Fruit fly (Drosophila melanogaster) ovary, adult (tissue): ENCODE measurements around the gene CG7330.
A peak's percentile ranks its signal among the peaks of the same experiment; 100 is the strongest.

Experiments used
- CG17801 ChIP-seq: fragments of 200-800 bp; optimal IDR thresholded peaks from 2 replicates; lab custom pipeline; 2019; ENCODE audit warnings: missing biosample characterization, mild to moderate bottlenecking, missing genetic modification characterization, moderate library complexity; ENCODE audit not compliant: partially characterized antibody

The CG7330 gene

dm6 chr3L:18148418-18148973 is at the start of gene CG7330:
Gene CG7330 (plus strand): TSS chr3L:18148923.
- TF ChIP-seq CG17801 (GFP tag; lab: Kevin White, UChicago) = peak; percentile 94

dm6 chr3L:18099715-18100114 is 49.0 kb upstream of the CG7330 start:
- TF ChIP-seq CG17801 (GFP tag; lab: Kevin White, UChicago) = no peak

- peak; percentile 48 for TF ChIP-seq CG17801 (GFP tag; lab: Kevin White, UChicago)
Measured at dm6 chr3L:18101421-18101996, 47.2 kb upstream of the CG7330 start.

- no peak for TF ChIP-seq CG17801 (GFP tag; lab: Kevin White, UChicago)
Measured at dm6 chr3L:18102161-18102565, 46.6 kb upstream of the CG7330 start.

- TF ChIP-seq CG17801 (GFP tag; lab: Kevin White, UChicago) = no peak
Measured at dm6 chr3L:18105343-18106020, 43.2 kb upstream of the CG7330 start.

- TF ChIP-seq CG17801 (GFP tag; lab: Kevin White, UChicago) = no peak
Measured at dm6 chr3L:18106021-18106944, 42.4 kb upstream of the CG7330 start, which contains the start of the genes CG13698 and mRpS26. Gene CG13698 (minus strand): TSS chr3L:18106149. Gene mRpS26 (plus strand): TSS chr3L:18106579.

dm6 chr3L:18109459-18109863 is 39.3 kb upstream of the CG7330 start, which contains the start of the genes Polr3D and mus304:
Gene Polr3D (minus strand): TSS chr3L:18109574.
Gene mus304 (plus strand): TSS chr3L:18109814.
- TF ChIP-seq CG17801 (GFP tag; lab: Kevin White, UChicago) = no peak

dm6 chr3L:18112669-18113068 is 36.1 kb upstream of the CG7330 start, which contains the start of the genes CG32195 and CG7341:
Gene CG32195 (plus strand): TSS chr3L:18112959.
Gene CG7341 (plus strand): TSS chr3L:18112959.
- TF ChIP-seq CG17801 (GFP tag; lab: Kevin White, UChicago) = no peak

- peak; percentile 72 for TF ChIP-seq CG17801 (GFP tag; lab: Kevin White, UChicago)
Measured at dm6 chr3L:18114038-18114926, 34.4 kb upstream of the CG7330 start.

dm6 chr3L:18121889-18122288 is 26.8 kb upstream of the CG7330 start, which contains the start of gene CG42853:
Gene CG42853 (minus strand): TSS chr3L:18121989.
- no peak for TF ChIP-seq CG17801 (GFP tag; lab: Kevin White, UChicago)

dm6 chr3L:18124138-18124537 is 24.6 kb upstream of the CG7330 start:
- TF ChIP-seq CG17801 (GFP tag; lab: Kevin White, UChicago) = no peak

- no peak for TF ChIP-seq CG17801 (GFP tag; lab: Kevin White, UChicago)
Measured at dm6 chr3L:18132589-18132988, 16.1 kb upstream of the CG7330 start, which contains the start of gene Cyp312a1. Gene Cyp312a1 (minus strand): TSS chr3L:18132689.

dm6 chr3L:18137197-18137596 is 11.5 kb upstream of the CG7330 start:
- TF ChIP-seq CG17801 (GFP tag; lab: Kevin White, UChicago) = peak; percentile 7
